Fruit fly (Drosophila melanogaster): ENCODE data around the gene CG7255.
A peak's percentile ranks its signal among the peaks of the same experiment; 100 is the strongest.

The CG7255 gene

DNA sequence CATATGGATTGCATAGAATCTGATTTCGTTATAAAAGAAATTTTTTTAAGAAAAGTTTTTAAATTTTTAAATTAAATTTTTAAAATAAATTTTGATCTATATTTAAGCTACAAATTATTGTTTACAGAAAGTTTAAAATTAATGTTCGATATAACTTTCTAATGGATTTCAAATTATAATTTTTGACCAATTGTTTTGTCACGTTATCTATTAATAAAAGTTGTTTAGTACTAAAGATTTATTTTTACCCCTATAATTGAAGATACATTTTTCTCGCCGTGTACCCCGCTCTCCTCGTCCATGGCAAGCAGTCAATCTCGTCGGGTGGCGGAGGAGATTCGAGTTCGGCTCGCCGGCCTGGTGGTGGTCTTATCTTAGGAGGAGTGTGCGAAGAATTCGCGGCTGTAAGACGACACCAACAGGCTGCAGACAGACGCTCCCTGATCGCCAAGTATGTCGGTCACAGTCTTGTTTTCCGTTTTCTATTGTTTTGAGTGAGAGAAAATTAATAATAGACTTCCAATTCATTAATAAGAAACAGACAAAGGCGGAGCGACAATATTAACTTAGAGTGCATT lies 1.1 kb downstream of the CG7255 start (continued):
- TF ChIP-seq exex (tag; optimal IDR thresholded peaks at IDR 0.05) (no peak), CG1602 (GFP tag; optimal IDR thresholded peaks at IDR 0.05) (no peak), CG15269 (tag; optimal IDR thresholded peaks at IDR 0.05) (no peak), p53 (GFP tag; optimal IDR thresholded peaks at IDR 0.05) (no peak), CG34376 (GFP tag; optimal IDR thresholded peaks at IDR 0.05) (no peak), CG16815 (GFP tag; optimal IDR thresholded peaks at IDR 0.05) (no peak), CG30403 (GFP tag; optimal IDR thresholded peaks at IDR 0.05) (peak; percentile 16), CG5953 (GFP tag; IDR thresholded peaks at IDR 0.05) (no peak), Hr78 (GFP tag; optimal IDR thresholded peaks at IDR 0.05) (no peak), CG2889 (GFP tag; IDR thresholded peaks at IDR 0.05) (no peak), CG13624 (GFP tag; optimal IDR thresholded peaks at IDR 0.05) (no peak), bsh (GFP tag; optimal IDR thresholded peaks at IDR 0.05) (no peak), Dip2 (GFP tag; IDR thresholded peaks at IDR 0.05) (no peak), E2f2 (GFP tag; IDR thresholded peaks at IDR 0.05) (no peak), otp (GFP tag; IDR thresholded peaks at IDR 0.05) (no peak), da (GFP tag; optimal IDR thresholded peaks at IDR 0.05) (no peak), ash1 (GFP tag; optimal IDR thresholded peaks at IDR 0.05) (no peak), CG12155 (GFP tag; optimal IDR thresholded peaks at IDR 0.05) (no peak), amos (GFP tag; IDR thresholded peaks at IDR 0.05; ENCODE audit: partially characterized antibody) (no peak; the same call in 1 of the 2 replicates), dpn (GFP tag; optimal IDR thresholded peaks at IDR 0.05) (no peak), Optix (GFP tag; IDR thresholded peaks at IDR 0.05) (no peak), Sox102F (GFP tag; optimal IDR thresholded peaks at IDR 0.05) (no peak), MESR4 (GFP tag; optimal IDR thresholded peaks at IDR 0.05) (no peak), Rfx (GFP tag; IDR thresholded peaks at IDR 0.05) (0 out of 2 replicates have a peak, but pooled peaks have one; percentile 4), Abd-B (GFP tag; optimal IDR thresholded peaks at IDR 0.05) (no peak), slbo (GFP tag; IDR thresholded peaks at IDR 0.05) (peak; percentile 48), CG17328 (GFP tag; IDR thresholded peaks at IDR 0.05) (no peak), hth (optimal IDR thresholded peaks at IDR 0.05) (no peak), CG10979 (tag; optimal IDR thresholded peaks at IDR 0.05) (peak; percentile 37), CG10147 (GFP tag; optimal IDR thresholded peaks at IDR 0.05) (no peak), toy (GFP tag; IDR thresholded peaks at IDR 0.05) (no peak), ac (GFP tag; optimal IDR thresholded peaks at IDR 0.05) (no peak), BtbVII (GFP tag; optimal IDR thresholded peaks at IDR 0.05) (no peak), klu (GFP tag; IDR thresholded peaks at IDR 0.05) (no peak), Tbp (GFP tag; optimal IDR thresholded peaks at IDR 0.05) (no peak), shn (GFP tag; optimal IDR thresholded peaks at IDR 0.05) (no peak), CkIIα-i1 (GFP tag; IDR thresholded peaks at IDR 0.05) (no peak), crol (GFP tag; IDR thresholded peaks at IDR 0.05) (peak; percentile 40; the same call in 1 of the 2 replicates), D19B (GFP tag; optimal IDR thresholded peaks at IDR 0.05) (no peak), B-H2 (GFP tag; optimal IDR thresholded peaks at IDR 0.05) (no peak), CG2199 (GFP tag; IDR thresholded peaks at IDR 0.05) (0 out of 3 replicates have a peak, but pooled peaks have one; percentile 19), ranshi (GFP tag; IDR thresholded peaks at IDR 0.05) (no peak), CG17829 (tag; optimal IDR thresholded peaks at IDR 0.05) (peak; percentile 7), CG7372 (GFP tag; IDR thresholded peaks at IDR 0.05) (no peak), prd (optimal IDR thresholded peaks at IDR 0.05) (no peak), prd (GFP tag; IDR thresholded peaks at IDR 0.05) (peak; percentile 4; the same call in 1 of the 3 replicates), phol (tag; optimal IDR thresholded peaks at IDR 0.05) (peak; percentile 10), CG9876 (GFP tag; optimal IDR thresholded peaks at IDR 0.05) (no peak), gem (tag; optimal IDR thresholded peaks at IDR 0.05) (peak; percentile 34), CG9437 (GFP tag; optimal IDR thresholded peaks at IDR 0.05) (peak; percentile 2), crp (GFP tag; optimal IDR thresholded peaks at IDR 0.05) (no peak)

Measured in whole organism, embryonic.